Fruit fly (Drosophila melanogaster) whole organism, prepupa: ENCODE data around the gene nkd.

Source experiments
- Blimp-1 ChIP-seq: fragments of 200-800 bp; sonication (Bioruptor generic); optimal IDR thresholded peaks from 3 replicates; lab custom pipeline; 2017; ENCODE audit warnings: missing biosample characterization, missing genetic modification characterization, mild to moderate bottlenecking, moderate library complexity, missing genetic modification reagents
- CG10631 ChIP-seq: fragments of 200-800 bp; sonication (Bioruptor generic); optimal IDR thresholded peaks from 2 replicates; lab custom pipeline; 2016; ENCODE audit warnings: missing biosample characterization, missing genetic modification characterization
- CG10669 ChIP-seq: fragments of 200-800 bp; sonication (Bioruptor generic); optimal IDR thresholded peaks from 3 replicates; lab custom pipeline; 2018; ENCODE audit warnings: missing biosample characterization, mild to moderate bottlenecking, missing genetic modification characterization, moderate library complexity
- CG11294 ChIP-seq: fragments of 200-800 bp; sonication (Bioruptor generic); IDR thresholded peaks from 2 replicates; pipeline ENCODE4 v1.3.6; 2022; ENCODE audit warnings: missing biosample characterization, missing genetic modification characterization
- CG11762 ChIP-seq: fragments of 200-800 bp; sonication (Bioruptor generic); optimal IDR thresholded peaks from 3 replicates; lab custom pipeline; 2016; ENCODE audit warnings: missing biosample characterization, missing genetic modification characterization; ENCODE audit not compliant: insufficient read depth
- CG11902 ChIP-seq: fragments of 200-800 bp; sonication (Bioruptor generic); optimal IDR thresholded peaks from 3 replicates; lab custom pipeline; 2016; ENCODE audit warnings: missing biosample characterization, missing genetic modification characterization
- CG1621 ChIP-seq: fragments of 200-800 bp; sonication (Bioruptor generic); optimal IDR thresholded peaks from 3 replicates; lab custom pipeline; 2018; ENCODE audit warnings: missing biosample characterization, mild to moderate bottlenecking, missing genetic modification characterization
- CG16779 ChIP-seq: fragments of 200-800 bp; sonication (Bioruptor generic); optimal IDR thresholded peaks from 3 replicates; lab custom pipeline; 2017; ENCODE audit warnings: missing biosample characterization, mild to moderate bottlenecking, missing genetic modification characterization
- CG3032 ChIP-seq: fragments of 200-800 bp; optimal IDR thresholded peaks from 2 replicates; lab custom pipeline; 2019; ENCODE audit warnings: missing biosample characterization, mild to moderate bottlenecking, missing genetic modification characterization, moderate library complexity
- CG31627 ChIP-seq: fragments of 200-800 bp; sonication (Bioruptor generic); optimal IDR thresholded peaks from 3 replicates; lab custom pipeline; 2016; ENCODE audit warnings: missing biosample characterization, missing genetic modification characterization
- CG32006 ChIP-seq: fragments of 200-800 bp; sonication (Bioruptor generic); optimal IDR thresholded peaks from 3 replicates; lab custom pipeline; 2017; ENCODE audit warnings: missing biosample characterization, mild to moderate bottlenecking, missing genetic modification characterization
- CG4318 ChIP-seq: fragments of 200-800 bp; sonication (Bioruptor generic); optimal IDR thresholded peaks from 3 replicates; lab custom pipeline; 2017; ENCODE audit warnings: missing biosample characterization, mild to moderate bottlenecking, missing genetic modification characterization
- CG6163 ChIP-seq: fragments of 200-800 bp; sonication (Bioruptor generic); IDR thresholded peaks from 3 replicates; pipeline ENCODE4 v1.3.6; 2022; ENCODE audit warnings: missing biosample characterization, missing genetic modification characterization
- CG6276 ChIP-seq: fragments of 200-800 bp; sonication (Bioruptor generic); optimal IDR thresholded peaks from 2 replicates; lab custom pipeline; 2017; ENCODE audit warnings: missing biosample characterization, mild to moderate bottlenecking, missing genetic modification characterization
- CG6792 ChIP-seq: fragments of 200-800 bp; sonication (Bioruptor generic); optimal IDR thresholded peaks from 3 replicates; lab custom pipeline; 2016; ENCODE audit warnings: missing biosample characterization, missing genetic modification characterization
- CG6808 ChIP-seq: fragments of 200-800 bp; sonication (Bioruptor generic); optimal IDR thresholded peaks from 3 replicates; lab custom pipeline; 2017; ENCODE audit warnings: missing biosample characterization, missing genetic modification characterization, mild to moderate bottlenecking, moderate library complexity, missing genetic modification reagents
- CG6854 ChIP-seq: fragments of 200-800 bp; sonication (Bioruptor generic); optimal IDR thresholded peaks from 2 replicates; lab custom pipeline; 2017; ENCODE audit warnings: missing biosample characterization, mild to moderate bottlenecking, missing genetic modification characterization
- CG7368 ChIP-seq: fragments of 200-800 bp; sonication (Bioruptor generic); optimal IDR thresholded peaks from 3 replicates; lab custom pipeline; 2016; ENCODE audit warnings: missing biosample characterization, missing genetic modification characterization
- CG8119 ChIP-seq: fragments of 200-800 bp; sonication (Bioruptor generic); IDR thresholded peaks from 3 replicates; pipeline ENCODE4 v1.3.6; 2022; ENCODE audit warnings: missing biosample characterization, missing genetic modification characterization
- CG8319 ChIP-seq: fragments of 200-800 bp; sonication (Bioruptor generic); optimal IDR thresholded peaks from 3 replicates; lab custom pipeline; 2016; ENCODE audit warnings: missing biosample characterization, missing genetic modification characterization
- CG8632 ChIP-seq: fragments of 200-800 bp; sonication (Bioruptor generic); optimal IDR thresholded peaks from 3 replicates; lab custom pipeline; 2016; ENCODE audit warnings: missing biosample characterization, missing genetic modification characterization
- CG9139 ChIP-seq: fragments of 200-800 bp; sonication (Bioruptor generic); optimal IDR thresholded peaks from 3 replicates; lab custom pipeline; 2017; ENCODE audit warnings: missing biosample characterization, mild to moderate bottlenecking, missing genetic modification characterization
- Eip75B ChIP-seq: fragments of 200-800 bp; sonication (Bioruptor generic); optimal IDR thresholded peaks from 3 replicates; lab custom pipeline; 2016; ENCODE audit warnings: missing biosample characterization, missing genetic modification characterization
- Eip78C ChIP-seq: fragments of 200-800 bp; sonication (Bioruptor generic); peaks from one replicate; lab custom pipeline; 2016; ENCODE audit warnings: missing biosample characterization, missing genetic modification characterization
- Eip93F ChIP-seq: fragments of 200-800 bp; sonication (Bioruptor generic); optimal IDR thresholded peaks from 2 replicates; lab custom pipeline; 2016; ENCODE audit warnings: missing biosample characterization, mild to moderate bottlenecking, missing genetic modification characterization
- Ets21C ChIP-seq: fragments of 200-800 bp; sonication (Bioruptor generic); optimal IDR thresholded peaks from 3 replicates; lab custom pipeline; 2016; ENCODE audit warnings: missing biosample characterization, missing genetic modification characterization
- Ets96B ChIP-seq: fragments of 200-800 bp; optimal IDR thresholded peaks from 2 replicates; lab custom pipeline; 2019; ENCODE audit warnings: missing biosample characterization, mild to moderate bottlenecking, missing genetic modification characterization, moderate library complexity
- Hr38 ChIP-seq: sonication (Bioruptor generic); optimal IDR thresholded peaks from 2 replicates; lab custom pipeline; 2016; ENCODE audit warnings: missing biosample characterization, missing genetic modification characterization
- Hr39 ChIP-seq: fragments of 200-800 bp; sonication (Bioruptor generic); optimal IDR thresholded peaks from 2 replicates; lab custom pipeline; 2016; ENCODE audit warnings: missing biosample characterization, missing genetic modification characterization
- Hr4 ChIP-seq: fragments of 200-800 bp; sonication (Bioruptor generic); optimal IDR thresholded peaks from 3 replicates; lab custom pipeline; 2016; ENCODE audit warnings: missing biosample characterization, missing genetic modification characterization
- Lpt ChIP-seq: fragments of 200-800 bp; sonication (Bioruptor generic); optimal IDR thresholded peaks from 3 replicates; lab custom pipeline; 2016; ENCODE audit warnings: missing biosample characterization, missing genetic modification characterization
- OdsH ChIP-seq: fragments of 200-800 bp; sonication (Bioruptor generic); optimal IDR thresholded peaks from 3 replicates; lab custom pipeline; 2016; ENCODE audit warnings: missing biosample characterization, missing genetic modification characterization
- Smox ChIP-seq: fragments of 200-800 bp; sonication (Bioruptor generic); optimal IDR thresholded peaks from 3 replicates; lab custom pipeline; 2016; ENCODE audit warnings: missing biosample characterization, missing genetic modification characterization
- Sox102F ChIP-seq: fragments of 200-800 bp; sonication (Bioruptor generic); optimal IDR thresholded peaks from 2 replicates; lab custom pipeline; 2016; ENCODE audit warnings: missing biosample characterization, mild to moderate bottlenecking, missing genetic modification characterization
- Sox14 ChIP-seq: fragments of 200-800 bp; sonication (Bioruptor generic); optimal IDR thresholded peaks from 3 replicates; lab custom pipeline; 2016; ENCODE audit warnings: missing biosample characterization, missing genetic modification characterization
- Sox15 ChIP-seq: fragments of 200-800 bp; sonication (Bioruptor generic); optimal IDR thresholded peaks from 3 replicates; lab custom pipeline; 2016; ENCODE audit warnings: missing biosample characterization, missing genetic modification characterization
- achi ChIP-seq: fragments of 200-800 bp; sonication (Bioruptor generic); optimal IDR thresholded peaks from 3 replicates; lab custom pipeline; 2016; ENCODE audit warnings: missing biosample characterization, missing genetic modification characterization
- acj6 ChIP-seq: fragments of 200-800 bp; sonication (Bioruptor generic); optimal IDR thresholded peaks from 3 replicates; lab custom pipeline; 2016; ENCODE audit warnings: missing biosample characterization, missing genetic modification characterization
- cyc ChIP-seq: fragments of 200-800 bp; sonication (Bioruptor generic); optimal IDR thresholded peaks from 3 replicates; lab custom pipeline; 2016; ENCODE audit warnings: missing biosample characterization, missing genetic modification characterization
- dsx ChIP-seq: fragments of 200-800 bp; optimal IDR thresholded peaks from 3 replicates; lab custom pipeline; 2019; ENCODE audit warnings: missing biosample characterization, mild to moderate bottlenecking, missing genetic modification characterization, moderate library complexity; ENCODE audit not compliant: poor library complexity, severe bottlenecking
- eg ChIP-seq: fragments of 200-800 bp; sonication (Bioruptor generic); IDR thresholded peaks from 3 replicates; pipeline ENCODE4 v1.3.6; 2022; ENCODE audit warnings: missing biosample characterization, missing genetic modification characterization
- esn ChIP-seq: fragments of 200-800 bp; sonication (Bioruptor generic); optimal IDR thresholded peaks from 2 replicates; lab custom pipeline; 2016; ENCODE audit warnings: missing biosample characterization, mild to moderate bottlenecking, missing genetic modification characterization, moderate library complexity
- fd59A ChIP-seq: fragments of 200-800 bp; sonication (Bioruptor generic); optimal IDR thresholded peaks from 2 replicates; lab custom pipeline; 2017; ENCODE audit warnings: missing biosample characterization, mild to moderate bottlenecking, missing genetic modification characterization, missing genetic modification reagents
- fd85E ChIP-seq: fragments of 200-800 bp; sonication (Bioruptor generic); optimal IDR thresholded peaks from 3 replicates; lab custom pipeline; 2016; ENCODE audit warnings: missing biosample characterization, missing genetic modification characterization
- fkh ChIP-seq: fragments of 200-800 bp; sonication (Bioruptor generic); optimal IDR thresholded peaks from 3 replicates; lab custom pipeline; 2017; ENCODE audit warnings: missing biosample characterization, mild to moderate bottlenecking, missing genetic modification characterization, moderate library complexity
- lz ChIP-seq: fragments of 200-800 bp; sonication (Bioruptor generic); optimal IDR thresholded peaks from 3 replicates; lab custom pipeline; 2016; ENCODE audit warnings: missing biosample characterization, missing genetic modification characterization
- net ChIP-seq: fragments of 200-800 bp; sonication (Bioruptor generic); optimal IDR thresholded peaks from 3 replicates; lab custom pipeline; 2016; ENCODE audit warnings: missing biosample characterization, missing genetic modification characterization
- pdm3 ChIP-seq: fragments of 200-800 bp; sonication (Bioruptor generic); optimal IDR thresholded peaks from 3 replicates; lab custom pipeline; 2016; ENCODE audit warnings: missing biosample characterization, missing genetic modification characterization
- salr ChIP-seq, 2 experiments: fragments of 200-800 bp; sonication (Bioruptor generic); optimal IDR thresholded peaks; 3 replicates each; lab custom pipeline; 2016 to 2018; ENCODE audit warnings: missing biosample characterization in 2 of 2, missing genetic modification characterization in 2 of 2, mild to moderate bottlenecking in 1 of 2
- spab ChIP-seq: fragments of 200-800 bp; sonication (Bioruptor generic); optimal IDR thresholded peaks from 2 replicates; lab custom pipeline; 2017; ENCODE audit warnings: missing biosample characterization, mild to moderate bottlenecking, missing genetic modification characterization, missing genetic modification reagents
- svp ChIP-seq: fragments of 200-800 bp; sonication (Bioruptor generic); peaks from one replicate; lab custom pipeline; 2016; ENCODE audit warnings: missing biosample characterization, missing genetic modification characterization
- topi ChIP-seq: fragments of 200-800 bp; sonication (Bioruptor generic); optimal IDR thresholded peaks from 3 replicates; lab custom pipeline; 2016; ENCODE audit warnings: missing biosample characterization, missing genetic modification characterization
- vri ChIP-seq: fragments of 200-800 bp; sonication (Bioruptor generic); optimal IDR thresholded peaks from 3 replicates; lab custom pipeline; 2016; ENCODE audit warnings: missing biosample characterization, mild to moderate bottlenecking, missing genetic modification characterization

The nkd gene

DNA sequence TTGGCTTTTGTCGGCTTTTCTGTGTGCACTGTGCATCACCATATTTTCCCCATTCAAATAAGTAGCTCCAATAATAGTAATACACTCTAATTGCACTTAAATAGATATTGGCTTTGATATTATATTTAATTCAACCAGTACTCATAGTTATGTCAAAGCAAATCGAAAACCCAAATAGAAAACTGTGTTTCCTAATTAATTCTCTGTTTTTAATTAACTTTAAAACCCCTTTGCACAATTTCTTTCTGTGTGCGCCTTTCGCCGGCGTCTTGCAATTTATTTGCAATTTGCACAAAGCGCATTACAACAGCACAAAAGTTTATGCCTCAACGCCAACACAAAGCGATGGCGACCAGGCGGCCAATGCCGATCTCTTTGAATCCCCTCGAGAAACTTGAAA lies 34.1 kb downstream of the nkd start:
- TF ChIP-seq Sox14 (GFP tag; lab: Kevin White, UChicago) (peak; percentile 51), CG6808 (GFP tag; lab: Kevin White, UChicago) (no peak), CG16779 (tag; lab: Kevin White, UChicago) (no peak), CG31627 (GFP tag; lab: Kevin White, UChicago) (peak; percentile 3), svp (GFP tag; lab: Kevin White, UChicago) (no peak), CG1621 (tag; lab: Kevin White, UChicago) (no peak), Blimp-1 (GFP tag; lab: Kevin White, UChicago) (no peak), Sox15 (GFP tag; lab: Kevin White, UChicago) (no peak), eg (GFP tag; lab: Robert Waterston, UW) (peak; percentile 64), CG8632 (peak; percentile 30), vri (no peak), fd85E (no peak), CG6276 (GFP tag; lab: Kevin White, UChicago) (peak; percentile 48), Hr4 (GFP tag; lab: Kevin White, UChicago) (peak; percentile 83), spab (GFP tag; lab: Kevin White, UChicago) (no peak), CG11902 (GFP tag; lab: Kevin White, UChicago) (no peak), Sox102F (peak; percentile 40), Hr39 (GFP tag; lab: Kevin White, UChicago) (no peak), CG11294 (0 out of 2 replicates have a peak, but pooled peaks have one; percentile 11), Hr38 (GFP tag; lab: Kevin White, UChicago) (no peak), topi (GFP tag; lab: Kevin White, UChicago) (peak; percentile 8), Eip93F (GFP tag; lab: Kevin White, UChicago) (no peak), salr (GFP tag; optimal IDR thresholded peaks at IDR 0.05; lab: Kevin White, UChicago) (peak in 1 of 2 experiments; percentile 44), Eip75B (no peak), fkh (no peak), CG8119 (GFP tag; lab: Robert Waterston, UW) (peak; percentile 83), fd59A (no peak), CG10669 (no peak), CG6854 (GFP tag; lab: Kevin White, UChicago) (no peak), Ets96B (tag; lab: Kevin White, UChicago) (peak; percentile 14), Eip78C (GFP tag; lab: Kevin White, UChicago) (peak; percentile 82), CG7368 (GFP tag; lab: Kevin White, UChicago) (no peak), pdm3 (GFP tag; lab: Kevin White, UChicago) (peak; percentile 65), CG10631 (GFP tag; lab: Kevin White, UChicago) (peak; percentile 10), acj6 (peak; percentile 43), CG6792 (no peak), CG9139 (GFP tag; lab: Kevin White, UChicago) (no peak), CG32006 (GFP tag; lab: Kevin White, UChicago) (peak; percentile 78), esn (GFP tag; lab: Kevin White, UChicago) (peak; percentile 57), Smox (GFP tag; lab: Kevin White, UChicago) (no peak), OdsH (GFP tag; lab: Kevin White, UChicago) (peak; percentile 49), achi (GFP tag; lab: Kevin White, UChicago) (peak; percentile 40), CG3032 (tag; lab: Kevin White, UChicago) (no peak), CG11762 (GFP tag; lab: Kevin White, UChicago) (no peak), dsx (GFP tag; lab: Kevin White, UChicago) (no peak), Lpt (GFP tag; lab: Kevin White, UChicago) (peak; percentile 64), cyc (GFP tag; lab: Kevin White, UChicago) (peak; percentile 10), CG8319 (GFP tag; lab: Kevin White, UChicago) (no peak), CG6163 (GFP tag; lab: Robert Waterston, UW) (peak; percentile 46; the same call in 2 of the 3 replicates), Ets21C (no peak), lz (peak; percentile 16), net (GFP tag; lab: Kevin White, UChicago) (peak; percentile 30), CG4318 (peak; percentile 45)
